Fruit fly (Drosophila melanogaster) whole organism, embryonic: ENCODE measurements around the gene Mzt1.
A peak's percentile ranks its signal among the peaks of the same experiment; 100 is the strongest.

Experiments used
- Adf1 ChIP-seq: fragments of 200-800 bp; sonication (Bioruptor generic); IDR thresholded peaks from 2 replicates; pipeline ENCODE4 v1.3.6; 2022; ENCODE audit warnings: missing biosample characterization, missing genetic modification characterization
- B-H2 ChIP-seq: fragments of 200-800 bp; sonication (Bioruptor generic); optimal IDR thresholded peaks from 2 replicates; lab custom pipeline; 2018; ENCODE audit warnings: missing biosample characterization, mild to moderate bottlenecking, missing genetic modification characterization
- CG10209 ChIP-seq: fragments of 200-800 bp; sonication (Bioruptor generic); optimal IDR thresholded peaks from 3 replicates; lab custom pipeline; 2017; ENCODE audit warnings: missing biosample characterization, mild to moderate bottlenecking, missing genetic modification characterization, missing genetic modification reagents
- CG10979 ChIP-seq: fragments of 200-800 bp; sonication (Bioruptor generic); optimal IDR thresholded peaks from 2 replicates; lab custom pipeline; 2018; ENCODE audit warnings: missing biosample characterization, mild to moderate bottlenecking, missing genetic modification characterization, moderate library complexity
- CG11398 ChIP-seq: fragments of 200-800 bp; sonication (Bioruptor generic); optimal IDR thresholded peaks from 2 replicates; lab custom pipeline; 2016; ENCODE audit warnings: missing biosample characterization, missing genetic modification characterization
- CG11504 ChIP-seq: fragments of 200-800 bp; sonication (Bioruptor generic); optimal IDR thresholded peaks from 3 replicates; lab custom pipeline; 2019; ENCODE audit warnings: missing biosample characterization, mild to moderate bottlenecking, missing genetic modification characterization, moderate library complexity
- CG11695 ChIP-seq: fragments of 200-800 bp; sonication (Bioruptor generic); IDR thresholded peaks from 3 replicates; pipeline ENCODE4 v1.3.6; 2022; ENCODE audit warnings: missing biosample characterization, missing genetic modification characterization
- CG12104 ChIP-seq: fragments of 200-800 bp; sonication (Bioruptor generic); optimal IDR thresholded peaks from 3 replicates; lab custom pipeline; 2016; ENCODE audit warnings: missing biosample characterization, missing genetic modification characterization
- CG12155 ChIP-seq: fragments of 200-800 bp; sonication (Bioruptor generic); optimal IDR thresholded peaks from 3 replicates; lab custom pipeline; 2016; ENCODE audit warnings: missing biosample characterization, missing genetic modification characterization
- CG13287 ChIP-seq: fragments of 200-800 bp; sonication (Bioruptor generic); IDR thresholded peaks from 2 replicates; pipeline ENCODE4 v1.3.6; 2022; ENCODE audit warnings: missing biosample characterization, missing genetic modification characterization; ENCODE audit not compliant: partially characterized antibody
- CG17612 ChIP-seq: fragments of 200-800 bp; sonication (Bioruptor generic); IDR thresholded peaks from 2 replicates; pipeline ENCODE4 v1.3.6; 2022; ENCODE audit warnings: missing biosample characterization, missing genetic modification characterization
- CG17912 ChIP-seq: fragments of 200-800 bp; sonication (Bioruptor generic); optimal IDR thresholded peaks from 2 replicates; lab custom pipeline; 2018; ENCODE audit warnings: missing biosample characterization, mild to moderate bottlenecking, missing genetic modification characterization
- CG18599 ChIP-seq: fragments of 200-800 bp; sonication (Bioruptor generic); optimal IDR thresholded peaks from 3 replicates; lab custom pipeline; 2017; ENCODE audit warnings: missing biosample characterization, missing genetic modification characterization, mild to moderate bottlenecking, moderate library complexity, missing genetic modification reagents
- CG32772 ChIP-seq: fragments of 200-800 bp; sonication (Bioruptor generic); IDR thresholded peaks from 2 replicates; pipeline ENCODE4 v1.3.6; 2022; ENCODE audit warnings: missing biosample characterization, missing genetic modification characterization
- CG3995 ChIP-seq: fragments of 200-800 bp; sonication (Bioruptor generic); optimal IDR thresholded peaks from 3 replicates; lab custom pipeline; 2016; ENCODE audit warnings: missing biosample characterization, missing genetic modification characterization
- CG6689 ChIP-seq: fragments of 200-800 bp; sonication (Bioruptor generic); IDR thresholded peaks from 2 replicates; pipeline ENCODE4 v1.3.6; 2022; ENCODE audit warnings: missing biosample characterization, missing genetic modification characterization
- CG7786 ChIP-seq: fragments of 200-800 bp; sonication (Bioruptor generic); optimal IDR thresholded peaks from 2 replicates; lab custom pipeline; 2016; ENCODE audit warnings: missing biosample characterization, missing genetic modification characterization
- CG7928 ChIP-seq: fragments of 200-800 bp; sonication (Bioruptor generic); optimal IDR thresholded peaks from 2 replicates; lab custom pipeline; 2017; ENCODE audit warnings: missing biosample characterization, mild to moderate bottlenecking, missing genetic modification characterization
- D19A ChIP-seq: fragments of 200-800 bp; optimal IDR thresholded peaks from 3 replicates; lab custom pipeline; 2019; ENCODE audit warnings: missing biosample characterization, mild to moderate bottlenecking, missing genetic modification characterization, moderate library complexity
- HLH3B ChIP-seq: fragments of 200-800 bp; sonication (Bioruptor generic); IDR thresholded peaks from 2 replicates; pipeline ENCODE4 v1.3.6; 2022; ENCODE audit warnings: missing biosample characterization, missing genetic modification characterization
- Hr3 ChIP-seq: fragments of 200-800 bp; sonication (Bioruptor generic); optimal IDR thresholded peaks from 3 replicates; lab custom pipeline; 2016; ENCODE audit warnings: missing biosample characterization, missing genetic modification characterization
- Jarid2 ChIP-seq: fragments of 200-800 bp; sonication (Bioruptor generic); optimal IDR thresholded peaks from 3 replicates; lab custom pipeline; 2017; ENCODE audit warnings: mild to moderate bottlenecking, missing biosample characterization, missing genetic modification reagents, missing genetic modification characterization
- Lim3 ChIP-seq: fragments of 200-800 bp; sonication (Bioruptor generic); IDR thresholded peaks from 2 replicates; pipeline ENCODE4 v1.3.6; 2022; ENCODE audit warnings: missing biosample characterization, missing genetic modification characterization
- MTF-1 ChIP-seq: fragments of 200-800 bp; sonication (Bioruptor generic); optimal IDR thresholded peaks from 2 replicates; lab custom pipeline; 2018; ENCODE audit warnings: missing biosample characterization, mild to moderate bottlenecking, missing genetic modification characterization, borderline replicate concordance
- Neu2 ChIP-seq: fragments of 200-800 bp; sonication (Bioruptor generic); optimal IDR thresholded peaks from 3 replicates; lab custom pipeline; 2016; ENCODE audit warnings: missing biosample characterization, missing genetic modification characterization, borderline replicate concordance
- Pdp1 ChIP-seq, 2 experiments: fragments of 200-800 bp; sonication (Bioruptor generic); optimal IDR thresholded peaks; 3 replicates each; lab custom pipeline; 2016; ENCODE audit warnings: missing biosample characterization in 2 of 2, missing genetic modification characterization in 2 of 2, mild to moderate bottlenecking in 1 of 2, moderate library complexity in 1 of 2
- Poxn ChIP-seq: fragments of 200-800 bp; sonication (Bioruptor generic); IDR thresholded peaks from 2 replicates; pipeline ENCODE4 v1.3.6; 2022; ENCODE audit warnings: missing biosample characterization, missing genetic modification characterization
- Ssrp ChIP-seq: fragments of 200-800 bp; sonication (Bioruptor generic); optimal IDR thresholded peaks from 2 replicates; lab custom pipeline; 2018; ENCODE audit warnings: missing biosample characterization, mild to moderate bottlenecking, missing genetic modification characterization, moderate library complexity
- abd-A ChIP-seq: fragments of 200-800 bp; sonication (Bioruptor generic); optimal IDR thresholded peaks from 3 replicates; lab custom pipeline; 2019; ENCODE audit warnings: missing biosample characterization, mild to moderate bottlenecking, missing genetic modification characterization, moderate library complexity
- ac ChIP-seq: fragments of 200-800 bp; sonication (Bioruptor generic); optimal IDR thresholded peaks from 3 replicates; lab custom pipeline; 2017; ENCODE audit warnings: missing biosample characterization, mild to moderate bottlenecking, missing genetic modification characterization
- bigmax ChIP-seq: fragments of 200-800 bp; sonication (Bioruptor generic); optimal IDR thresholded peaks from 2 replicates; lab custom pipeline; 2018; ENCODE audit warnings: missing biosample characterization, mild to moderate bottlenecking, missing genetic modification characterization
- bsh ChIP-seq, 2 experiments: fragments of 200-800 bp; sonication (Bioruptor generic); optimal IDR thresholded peaks; 2 replicates each; lab custom pipeline; 2017 to 2018; ENCODE audit warnings: mild to moderate bottlenecking in 2 of 2, missing biosample characterization in 2 of 2, missing genetic modification characterization in 2 of 2, moderate library complexity in 1 of 2
- btn ChIP-seq: fragments of 200-800 bp; sonication (Bioruptor generic); optimal IDR thresholded peaks from 2 replicates; lab custom pipeline; 2016; ENCODE audit warnings: missing biosample characterization, missing genetic modification characterization
- chif ChIP-seq, 2 experiments: fragments of 200-800 bp; sonication (Bioruptor generic); optimal IDR thresholded peaks; 3 replicates each; lab custom pipeline; 2016; ENCODE audit warnings: missing biosample characterization in 2 of 2, missing genetic modification characterization in 2 of 2
- dmrt99B ChIP-seq: fragments of 200-800 bp; sonication (Bioruptor generic); optimal IDR thresholded peaks from 2 replicates; lab custom pipeline; 2018; ENCODE audit warnings: missing biosample characterization, mild to moderate bottlenecking, missing genetic modification characterization, moderate library complexity
- fru ChIP-seq: fragments of >200 bp; optimal IDR thresholded peaks from 2 replicates; lab custom pipeline; 2017
- gsb-n ChIP-seq: fragments of 200-800 bp; sonication (Bioruptor generic); optimal IDR thresholded peaks from 3 replicates; lab custom pipeline; 2018; ENCODE audit warnings: missing biosample characterization, mild to moderate bottlenecking, missing genetic modification characterization
- hkb ChIP-seq, 2 experiments: fragments of 200-800 bp in 1 of 2; fragments of >200 bp in 1 of 2; sonication (Bioruptor generic) in 1 of 2; IDR thresholded peaks in 1 of 2; optimal IDR thresholded peaks in 1 of 2; 2 replicates each; pipeline versions ENCODE4 v1.3.6 to Lab custom; 2017 to 2022; ENCODE audit warnings: missing biosample characterization in 1 of 2, missing genetic modification characterization in 1 of 2
- lola ChIP-seq, 3 experiments: fragments of >200 bp in 2 of 3; fragments of 200-800 bp in 1 of 3; sonication (Bioruptor generic) in 1 of 3; optimal IDR thresholded peaks; 2 replicates each; lab custom pipeline; 2017 to 2019; ENCODE audit warnings: missing biosample characterization in 3 of 3, missing genetic modification characterization in 3 of 3, mild to moderate bottlenecking in 1 of 3, moderate library complexity in 1 of 3
- nerfin-1 ChIP-seq: fragments of 200-800 bp; sonication (Bioruptor generic); optimal IDR thresholded peaks from 3 replicates; lab custom pipeline; 2019; ENCODE audit warnings: missing biosample characterization, mild to moderate bottlenecking, missing genetic modification characterization, moderate library complexity
- nom ChIP-seq: fragments of 200-800 bp; sonication (Bioruptor generic); optimal IDR thresholded peaks from 2 replicates; lab custom pipeline; 2017; ENCODE audit warnings: missing biosample characterization, missing genetic modification characterization, mild to moderate bottlenecking, moderate library complexity, missing genetic modification reagents
- p53 ChIP-seq: fragments of 200-800 bp; sonication (Bioruptor generic); optimal IDR thresholded peaks from 2 replicates; lab custom pipeline; 2016; ENCODE audit warnings: missing biosample characterization, missing genetic modification characterization
- ro ChIP-seq: fragments of 200-800 bp; sonication (Bioruptor generic); IDR thresholded peaks from 2 replicates; pipeline ENCODE4 v1.3.6; 2022; ENCODE audit warnings: missing biosample characterization, missing genetic modification characterization
- sima ChIP-seq: fragments of 200-800 bp; sonication (Bioruptor generic); optimal IDR thresholded peaks from 2 replicates; lab custom pipeline; 2016; ENCODE audit warnings: missing biosample characterization, missing genetic modification characterization
- slbo ChIP-seq: fragments of 200-800 bp; sonication (Bioruptor generic); IDR thresholded peaks from 2 replicates; pipeline ENCODE4 v1.3.6; 2022; ENCODE audit warnings: missing biosample characterization, missing genetic modification characterization
- tin ChIP-seq: fragments of 200-800 bp; sonication (Bioruptor generic); optimal IDR thresholded peaks from 3 replicates; lab custom pipeline; 2016; ENCODE audit warnings: missing biosample characterization, missing genetic modification characterization
- tna ChIP-seq: fragments of 200-800 bp; sonication (Bioruptor generic); IDR thresholded peaks from 2 replicates; pipeline ENCODE4 v1.3.6; 2022; ENCODE audit warnings: missing biosample characterization, missing genetic modification characterization; ENCODE audit not compliant: partially characterized antibody
- unc-4 ChIP-seq: fragments of 200-800 bp; sonication (Bioruptor generic); IDR thresholded peaks from 2 replicates; pipeline ENCODE4 v1.3.6; 2022; ENCODE audit warnings: missing biosample characterization, missing genetic modification characterization; ENCODE audit not compliant: partially characterized antibody
- wdn ChIP-seq: fragments of 200-800 bp; sonication (Bioruptor generic); IDR thresholded peaks from 2 replicates; pipeline ENCODE4 v1.3.6; 2022; ENCODE audit warnings: missing biosample characterization, missing genetic modification characterization

Mzt1 gene

DNA sequence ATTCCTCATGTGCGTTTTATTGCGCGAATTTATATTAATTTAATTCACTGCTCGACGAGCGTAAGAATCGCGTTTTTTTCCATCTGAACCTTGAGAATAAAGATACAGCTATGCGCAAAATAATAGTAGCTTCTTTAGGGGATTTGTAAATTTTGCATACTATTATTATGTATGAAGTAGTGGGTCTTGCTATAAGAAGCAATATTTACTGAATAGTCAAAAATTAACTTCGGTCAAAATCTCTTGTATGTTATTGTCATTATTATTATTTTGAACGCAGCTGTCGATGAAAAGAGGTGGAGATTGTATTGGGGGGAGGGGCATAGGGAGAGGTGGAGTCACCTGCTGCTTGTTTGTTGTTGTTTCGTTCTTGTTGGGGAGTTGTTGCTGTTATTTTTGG is 29.7 kb downstream of the Mzt1 start (continued):
- TF ChIP-seq CG13287 (GFP tag; lab: Robert Waterston, UW) (no peak), CG6689 (peak; percentile 85), Ssrp (peak; percentile 69), CG12104 (GFP tag; lab: Kevin White, UChicago) (peak; percentile 87), B-H2 (GFP tag; lab: Kevin White, UChicago) (no peak), CG32772 (peak; percentile 88), CG10979 (tag; lab: Kevin White, UChicago) (peak; percentile 89), CG3995 (no peak), CG7928 (GFP tag; lab: Kevin White, UChicago) (peak; percentile 52), abd-A (tag; lab: Kevin White, UChicago) (peak; percentile 21), tna (no peak), Neu2 (GFP tag; lab: Kevin White, UChicago) (no peak), p53 (GFP tag; lab: Kevin White, UChicago) (no peak), MTF-1 (GFP tag; lab: Kevin White, UChicago) (peak; percentile 77), CG18599 (peak; percentile 95), lola (GFP tag; optimal IDR thresholded peaks at IDR 0.05; lab: Kevin White, UChicago) (peak in 1 of 3 experiments; percentile 53), nerfin-1 (tag; lab: Kevin White, UChicago) (peak; percentile 50), CG17912 (GFP tag; lab: Kevin White, UChicago) (no peak), CG7786 (GFP tag; lab: Kevin White, UChicago) (peak; percentile 55), D19A (tag; lab: Kevin White, UChicago) (peak; percentile 88), CG11398 (GFP tag; lab: Kevin White, UChicago) (no peak), Hr3 (GFP tag; lab: Kevin White, UChicago) (peak; percentile 65), CG17612 (GFP tag; lab: Robert Waterston, UW) (no peak), ac (GFP tag; lab: Kevin White, UChicago) (no peak), bsh (GFP tag; optimal IDR thresholded peaks at IDR 0.05; lab: Kevin White, UChicago) (peak; percentile 39 to 84), CG11504 (tag; lab: Kevin White, UChicago) (peak; percentile 92), slbo (peak; percentile 90), Poxn (GFP tag; lab: Robert Waterston, UW) (peak; percentile 55), hkb (optimal IDR thresholded peaks at IDR 0.05; lab: Kevin White, UChicago) (no peak), hkb (GFP tag; IDR thresholded peaks at IDR 0.05; lab: Robert Waterston, UW) (peak; percentile 93), Lim3 (GFP tag; lab: Robert Waterston, UW) (peak; percentile 84), Jarid2 (GFP tag; lab: Kevin White, UChicago) (peak; percentile 61), HLH3B (GFP tag; lab: Robert Waterston, UW) (peak; percentile 91), CG11695 (GFP tag; lab: Robert Waterston, UW) (peak; percentile 92), sima (GFP tag; lab: Kevin White, UChicago) (peak; percentile 78), fru (lab: Kevin White, UChicago) (no peak), chif (GFP tag; optimal IDR thresholded peaks at IDR 0.05; lab: Kevin White, UChicago) (peak; percentile 62 to 72), Pdp1 (GFP tag; optimal IDR thresholded peaks at IDR 0.05; lab: Kevin White, UChicago) (peak; percentile 68 to 89), unc-4 (GFP tag; lab: Robert Waterston, UW) (no peak), wdn (GFP tag; lab: Robert Waterston, UW) (peak; percentile 60), CG12155 (GFP tag; lab: Kevin White, UChicago) (peak; percentile 55), nom (GFP tag; lab: Kevin White, UChicago) (peak; percentile 85), dmrt99B (tag; lab: Kevin White, UChicago) (peak; percentile 87), btn (GFP tag; lab: Kevin White, UChicago) (peak; percentile 52), bigmax (no peak), gsb-n (peak; percentile 52), CG10209 (GFP tag; lab: Kevin White, UChicago) (peak; percentile 66), Adf1 (peak; percentile 50), tin (peak; percentile 86), ro (GFP tag; lab: Robert Waterston, UW) (peak; percentile 43; the same call in 1 of the 2 replicates)
